Fruit fly (Drosophila melanogaster) ovary, adult (tissue): ENCODE measurements around the gene rst.

Experiments
- CG17801 ChIP-seq: fragments of 200-800 bp; optimal IDR thresholded peaks from 2 replicates; lab custom pipeline; 2019; ENCODE audit warnings: missing biosample characterization, mild to moderate bottlenecking, missing genetic modification characterization, moderate library complexity; ENCODE audit not compliant: partially characterized antibody

rst gene

dm6 chrX:2984902-2985772 lies 11.5 kb upstream of the rst start:
- TF ChIP-seq CG17801 (GFP tag; lab: Kevin White, UChicago) = no peak

DNA sequence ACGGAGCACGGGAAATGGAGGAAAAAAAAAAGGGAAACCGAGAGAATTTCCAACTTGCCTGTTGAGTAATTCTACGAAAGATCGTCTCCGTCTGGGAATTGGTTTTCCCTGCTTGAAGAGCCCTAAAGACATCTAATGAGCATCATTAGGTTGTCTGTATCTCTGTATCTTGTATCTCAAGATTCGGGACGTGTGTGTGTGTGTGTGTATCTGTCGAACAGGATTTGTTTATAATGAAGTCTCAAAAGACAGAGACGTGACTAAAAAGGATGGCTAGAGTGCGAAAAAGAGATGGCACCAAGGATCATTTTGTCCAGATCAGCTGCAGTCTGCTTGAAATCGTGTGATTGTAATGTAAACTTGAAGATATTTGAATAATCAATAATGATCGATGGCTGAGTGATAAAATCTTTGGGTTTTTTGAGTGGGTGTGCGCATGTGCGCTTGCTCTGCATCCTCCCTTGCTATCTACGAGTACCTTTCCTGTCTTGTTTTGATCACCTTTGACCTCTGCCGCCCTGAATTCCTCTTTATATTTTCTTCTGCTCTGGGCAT lies 8.9 kb upstream of the rst start:
- no peak for TF ChIP-seq CG17801 (GFP tag; lab: Kevin White, UChicago)

DNA sequence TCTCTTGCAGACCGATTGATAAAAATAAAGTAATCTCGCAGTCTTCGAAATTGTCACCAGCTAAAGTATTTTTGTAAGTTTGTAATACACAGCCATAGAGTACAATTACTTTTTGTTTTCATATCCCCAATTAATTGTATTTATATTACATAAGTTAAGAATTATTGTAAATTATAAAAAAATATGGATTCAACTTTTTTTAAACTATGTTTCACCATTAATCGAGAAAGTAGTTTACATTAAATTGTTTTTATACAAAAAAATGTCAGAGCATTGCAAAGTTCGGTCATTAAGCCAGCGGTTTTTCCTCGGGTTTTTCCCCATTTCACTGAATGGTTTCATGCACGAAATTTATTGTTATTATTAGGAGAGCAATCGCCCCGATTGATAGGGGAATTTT lies 6.7 kb upstream of the rst start:
- TF ChIP-seq CG17801 (GFP tag; lab: Kevin White, UChicago) = no peak

dm6 chrX:2977857-2978473 lies 4.3 kb upstream of the rst start:
- no peak for TF ChIP-seq CG17801 (GFP tag; lab: Kevin White, UChicago)

dm6 chrX:2969039-2969438 lies 4.6 kb downstream of the rst start:
- TF ChIP-seq CG17801 (GFP tag; lab: Kevin White, UChicago) = no peak

DNA sequence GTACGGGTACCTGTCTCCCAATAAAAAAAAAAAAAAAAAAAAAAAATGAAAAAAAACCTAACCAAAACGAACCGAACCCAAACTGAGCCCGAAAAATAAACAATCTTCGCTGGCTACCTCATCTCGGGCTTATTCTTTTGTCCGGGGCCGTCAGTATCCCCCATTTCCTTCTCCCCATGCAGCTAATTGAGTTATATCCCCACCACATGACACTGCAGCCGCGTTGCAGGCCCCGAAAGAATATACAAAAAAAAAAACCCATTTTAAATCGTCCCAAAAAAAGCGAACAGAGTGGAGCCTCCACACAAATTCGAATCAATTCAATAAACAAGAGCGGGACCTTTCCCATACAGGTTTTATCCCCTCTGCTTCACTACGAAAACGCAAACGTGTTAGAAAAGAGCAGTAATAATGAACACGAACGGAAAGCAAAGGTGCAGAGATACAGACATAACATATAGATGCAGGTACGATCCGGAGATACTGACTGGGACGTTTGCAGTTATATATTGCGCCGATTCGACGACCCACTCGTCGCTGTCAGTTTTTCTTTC lies 8.9 kb downstream of the rst start:
- TF ChIP-seq CG17801 (GFP tag; lab: Kevin White, UChicago) = no peak

dm6 chrX:2963790-2964335 lies 9.8 kb downstream of the rst start:
- no peak for TF ChIP-seq CG17801 (GFP tag; lab: Kevin White, UChicago)

- TF ChIP-seq CG17801 (GFP tag; lab: Kevin White, UChicago) = no peak
Measured at dm6 chrX:2963171-2963570, 10.5 kb downstream of the rst start.

DNA sequence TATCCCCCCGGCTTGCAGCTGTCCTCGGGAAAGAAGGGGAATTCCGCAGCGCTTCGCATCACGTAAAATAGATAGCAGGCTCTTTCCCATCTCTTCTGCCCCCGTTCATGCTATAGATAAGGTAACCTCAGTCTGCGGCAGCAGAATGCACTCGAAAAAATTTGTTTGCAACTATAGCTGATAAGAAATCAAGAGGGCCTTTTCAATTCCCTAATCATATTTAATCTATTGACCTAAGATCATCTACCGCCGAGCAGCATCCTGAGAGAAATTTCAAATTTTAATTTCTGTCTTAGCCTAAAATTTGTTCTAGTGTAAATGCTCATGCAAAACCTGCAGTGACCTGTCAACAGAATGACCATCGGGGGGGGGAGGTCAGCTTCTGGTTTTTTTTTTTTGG lies 17.0 kb downstream of the rst start:
- no peak for TF ChIP-seq CG17801 (GFP tag; lab: Kevin White, UChicago)

- TF ChIP-seq CG17801 (GFP tag; lab: Kevin White, UChicago) = no peak
Measured at dm6 chrX:2951637-2952036, 22.0 kb downstream of the rst start.

DNA sequence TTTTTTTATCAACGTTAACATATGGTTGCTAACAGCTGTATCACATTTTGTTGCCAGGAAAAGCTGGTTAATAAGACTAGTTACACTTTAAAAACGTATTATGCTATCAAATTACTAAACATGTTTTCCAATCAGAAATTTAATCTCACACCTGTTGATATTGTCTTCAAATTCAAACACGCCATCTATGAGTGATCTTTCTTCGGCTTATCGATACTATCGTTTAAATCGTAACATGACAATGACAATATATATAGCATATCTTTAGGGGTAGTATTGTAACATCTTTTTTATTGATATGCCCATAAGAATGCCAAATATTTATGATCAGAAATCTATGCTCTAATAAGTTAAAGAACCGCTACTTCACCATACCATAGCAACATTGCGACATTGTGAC lies 24.5 kb downstream of the rst start:
- no peak for TF ChIP-seq CG17801 (GFP tag; lab: Kevin White, UChicago)

- peak; percentile 93 for TF ChIP-seq CG17801 (GFP tag; lab: Kevin White, UChicago)
Measured at dm6 chrX:2947545-2948072, 26.0 kb downstream of the rst start, which contains the start of gene CG3603. Gene CG3603, plus strand, starts transcription at chrX:2948034.

dm6 chrX:2946794-2947193 lies 26.8 kb downstream of the rst start, which contains the start of gene CG17959:
Gene CG17959, plus strand, starts transcription at chrX:2947094.
- no peak for TF ChIP-seq CG17801 (GFP tag; lab: Kevin White, UChicago)

dm6 chrX:2945103-2945502 lies 28.5 kb downstream of the rst start, which contains the start of gene CG14423:
Gene CG14423, plus strand, starts transcription at chrX:2945403.
- TF ChIP-seq CG17801 (GFP tag; lab: Kevin White, UChicago) = no peak

DNA sequence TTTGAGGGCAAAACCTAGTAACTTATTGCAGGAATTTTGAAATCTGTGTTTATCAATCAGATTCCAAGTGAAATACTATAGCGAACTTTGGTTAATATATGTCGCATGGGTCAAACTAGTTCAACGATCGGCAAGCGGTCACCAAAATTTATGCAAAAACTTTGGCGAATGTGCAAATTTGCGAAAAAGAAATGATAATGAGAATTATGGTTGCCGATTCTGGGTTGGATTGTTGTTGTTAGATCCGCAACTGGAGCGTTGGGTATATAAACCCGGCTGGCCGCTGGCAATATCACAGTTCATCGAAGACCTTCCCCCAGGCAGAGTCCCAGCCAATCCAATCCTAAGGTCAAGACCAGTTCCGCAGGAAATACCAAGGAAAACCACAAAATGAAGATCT lies 30.5 kb downstream of the rst start, which contains the start of gene CG14422:
CG14422 (plus strand) TSS at position 301 of the 400 bp plus-strand sequence.
- no peak for TF ChIP-seq CG17801 (GFP tag; lab: Kevin White, UChicago)
